Fruit fly (Drosophila melanogaster): ENCODE data around the gene CG33272.

CG33272 gene

DNA sequence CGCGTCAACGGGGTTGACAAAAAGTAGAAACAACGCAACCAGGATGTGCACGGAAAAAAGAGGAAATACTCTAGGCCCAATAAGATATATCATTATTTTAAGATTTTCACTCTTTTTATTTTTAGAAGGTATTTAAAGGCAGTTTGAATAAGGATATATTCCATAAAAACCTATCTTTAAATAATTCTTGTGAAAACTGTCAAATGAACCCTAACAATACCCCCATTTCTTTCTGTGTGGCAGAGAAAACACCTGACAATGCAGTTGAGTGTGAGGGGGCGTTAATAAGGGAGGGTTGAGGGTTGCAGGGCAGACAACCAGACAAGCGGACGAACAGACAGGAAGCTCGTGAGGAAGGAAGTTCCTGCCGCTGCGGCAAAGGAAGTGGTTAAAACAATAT, 41.6 kb upstream of the CG33272 start:
- TF ChIP-seq ERR (GFP tag; optimal IDR thresholded peaks at IDR 0.05) (no peak), cato (GFP tag; optimal IDR thresholded peaks at IDR 0.05; ENCODE audit: borderline replicate concordance) (peak; percentile 30), btn (GFP tag; optimal IDR thresholded peaks at IDR 0.05) (no peak), Fer1 (GFP tag; optimal IDR thresholded peaks at IDR 0.05) (no peak), gfzf (GFP tag; optimal IDR thresholded peaks at IDR 0.05) (no peak), CG12155 (GFP tag; optimal IDR thresholded peaks at IDR 0.05) (no peak), Dad (GFP tag; optimal IDR thresholded peaks at IDR 0.05) (no peak), CG2199 (GFP tag; IDR thresholded peaks at IDR 0.05) (no peak), CG18476 (GFP tag; optimal IDR thresholded peaks at IDR 0.05) (no peak), ara (GFP tag; IDR thresholded peaks at IDR 0.05) (no peak), Sin3A (optimal IDR thresholded peaks at IDR 0.05) (no peak), CG13123 (GFP tag; optimal IDR thresholded peaks at IDR 0.05) (no peak), org-1 (GFP tag; optimal IDR thresholded peaks at IDR 0.05) (no peak), Deaf1 (tag; optimal IDR thresholded peaks at IDR 0.05) (no peak), CG4707 (GFP tag; optimal IDR thresholded peaks at IDR 0.05) (no peak), C15 (GFP tag; IDR thresholded peaks at IDR 0.05) (no peak), gsb-n (tag; optimal IDR thresholded peaks at IDR 0.05) (peak; percentile 34), CG6854 (GFP tag; optimal IDR thresholded peaks at IDR 0.05) (no peak), CG2120 (GFP tag; optimal IDR thresholded peaks at IDR 0.05) (no peak), lab (GFP tag; optimal IDR thresholded peaks at IDR 0.05) (peak; percentile 16), HmgZ (tag; optimal IDR thresholded peaks at IDR 0.05) (no peak), hkb (optimal IDR thresholded peaks at IDR 0.05) (no peak), hkb (GFP tag; IDR thresholded peaks at IDR 0.05) (no peak), gsb (GFP tag; IDR thresholded peaks at IDR 0.05) (no peak), CG34422 (GFP tag; IDR thresholded peaks at IDR 0.05) (peak; percentile 29; the same call in 1 of the 3 replicates), Kr (GFP tag; optimal IDR thresholded peaks at IDR 0.05) (no peak), Dref (GFP tag; IDR thresholded peaks at IDR 0.05) (no peak), CG5245 (GFP tag; optimal IDR thresholded peaks at IDR 0.05) (no peak), kni (GFP tag; optimal IDR thresholded peaks at IDR 0.05) (no peak), Hsf (GFP tag; optimal IDR thresholded peaks at IDR 0.05) (peak; percentile 14), CG14441 (GFP tag; IDR thresholded peaks at IDR 0.05) (no peak), dysf (GFP tag; IDR thresholded peaks at IDR 0.05) (no peak; the same call in 2 of the 3 replicates), Antp (GFP tag; optimal IDR thresholded peaks at IDR 0.05) (no peak), CG14860 (GFP tag; IDR thresholded peaks at IDR 0.05; ENCODE audit: partially characterized antibody) (no peak), CG3847 (GFP tag; IDR thresholded peaks at IDR 0.05) (no peak), CG15269 (tag; optimal IDR thresholded peaks at IDR 0.05) (peak; percentile 30), twi (tag; optimal IDR thresholded peaks at IDR 0.05) (no peak), ttk (GFP tag; IDR thresholded peaks at IDR 0.05) (0 out of 2 replicates have a peak, but pooled peaks have one; percentile 9), NC2α (GFP tag; optimal IDR thresholded peaks at IDR 0.05) (no peak), CG1647 (GFP tag; optimal IDR thresholded peaks at IDR 0.05) (no peak), CG3163 (GFP tag; optimal IDR thresholded peaks at IDR 0.05) (no peak), BEAF-32 (GFP tag; optimal IDR thresholded peaks at IDR 0.05) (no peak), ase (GFP tag; IDR thresholded peaks at IDR 0.05) (no peak), ind (GFP tag; optimal IDR thresholded peaks at IDR 0.05) (no peak), ken (GFP tag; IDR thresholded peaks at IDR 0.05) (no peak), jumu (GFP tag; optimal IDR thresholded peaks at IDR 0.05) (peak; percentile 14), Dbx (GFP tag; IDR thresholded peaks at IDR 0.05) (no peak), Abd-B (GFP tag; optimal IDR thresholded peaks at IDR 0.05) (peak; percentile 16), Lhr (GFP tag; optimal IDR thresholded peaks at IDR 0.05) (no peak), danr (GFP tag; IDR thresholded peaks at IDR 0.05) (no peak), Sry-β (GFP tag; optimal IDR thresholded peaks at IDR 0.05) (no peak), eve (GFP tag; optimal IDR thresholded peaks at IDR 0.05) (peak in 1 of 2 experiments; percentile 16), CG18262 (tag; optimal IDR thresholded peaks at IDR 0.05) (peak; percentile 72)
